Worm (Caenorhabditis elegans) whole organism, L4/young adult: ENCODE data around the gene rif-1.1.

Source experiments
- W03F9.2 ChIP-seq: fragments of 150-350 bp; optimal IDR thresholded peaks from 2 replicates; lab custom pipeline; 2014; ENCODE audit warnings: missing biosample characterization, missing genetic modification characterization
- dao-5 ChIP-seq: sonication (generic microtip); optimal IDR thresholded peaks from 2 replicates; lab custom pipeline; 2016; ENCODE audit warnings: missing genotype, missing genetic modification characterization, moderate library complexity, missing compliant biosample characterization

ce11 chrIV:17473034-17473433 lies 12.0 kb upstream of the rif-1.1 start, which contains the start of gene gba-3:
- TF ChIP-seq dao-5 (tag; lab: Kevin White, UChicago) (no peak), W03F9.2 (tag; lab: Kevin White, UChicago) (no peak)
